Worm (Caenorhabditis elegans): ENCODE measurements around the gene asp-13.

Gene asp-13

DNA sequence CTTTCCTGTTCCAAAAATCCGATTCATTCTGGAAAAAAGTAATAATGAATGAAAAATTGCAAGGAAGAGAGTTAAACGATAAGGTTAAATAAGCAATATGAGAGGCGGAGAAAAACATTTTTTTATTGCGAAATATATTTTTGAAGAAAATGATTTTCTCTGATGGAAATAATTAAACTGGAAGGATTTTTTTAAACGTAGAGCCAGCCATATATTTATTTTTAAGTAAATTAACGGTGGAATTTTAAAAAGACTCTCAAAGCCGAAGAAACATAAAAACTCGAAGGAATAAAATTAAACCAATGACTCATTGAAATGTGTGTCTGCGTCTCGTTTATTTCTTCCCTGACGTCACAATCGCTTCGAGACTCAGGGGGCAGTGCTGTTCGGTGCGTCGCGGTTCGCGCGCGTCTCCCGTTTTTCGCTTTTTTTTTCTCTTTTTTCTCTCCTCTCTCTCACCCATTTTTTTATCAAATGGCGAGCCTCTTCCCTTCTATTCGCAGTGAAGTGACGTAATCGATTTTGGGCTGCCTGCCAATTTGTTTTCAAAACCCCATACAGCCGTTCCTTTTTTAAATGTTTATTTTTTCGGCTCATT, 36.8 kb downstream of the asp-13 start, which contains the start of gene vps-60 (continued):
- TF ChIP-seq php-3 (GFP tag; IDR thresholded peaks at IDR 0.05) (0 out of 2 replicates have a peak, but pooled peaks have one; percentile 58), ceh-32 (tag; optimal IDR thresholded peaks at IDR 0.05; ENCODE audit: poor library complexity) (no peak), nhr-10 (tag; optimal IDR thresholded peaks at IDR 0.05) (peak; percentile 86), ces-1 (GFP tag; optimal IDR thresholded peaks at IDR 0.05) (peak; percentile 35), snpc-4 (tag; optimal IDR thresholded peaks at IDR 0.05) (peak; percentile 18), aly-2 (tag; optimal IDR thresholded peaks at IDR 0.05) (no peak), skn-1 (tag; optimal IDR thresholded peaks at IDR 0.05) (no peak), F37D6.2 (tag; optimal IDR thresholded peaks at IDR 0.05) (peak; percentile 69), dpl-1 (GFP tag; optimal IDR thresholded peaks at IDR 0.05) (peak; percentile 82), spr-3 (GFP tag; optimal IDR thresholded peaks at IDR 0.05) (no peak), lsy-2 (tag; optimal IDR thresholded peaks at IDR 0.05) (peak; percentile 43 to 92), dmd-9 (GFP tag; IDR thresholded peaks at IDR 0.05) (no peak), aha-1 (tag) (peak; percentile 99), mep-1 (tag; optimal IDR thresholded peaks at IDR 0.05) (peak; percentile 95), vab-7 (GFP tag; IDR thresholded peaks at IDR 0.05) (peak; percentile 56), jun-1 (tag; optimal IDR thresholded peaks at IDR 0.05) (peak; percentile 90), daf-8 (GFP tag; IDR thresholded peaks at IDR 0.05) (no peak), F49E8.2 (tag; optimal IDR thresholded peaks at IDR 0.05; ENCODE audit: borderline replicate concordance) (no peak), D1046.2 (GFP tag; IDR thresholded peaks at IDR 0.05) (no peak), egl-43 (GFP tag; IDR thresholded peaks at IDR 0.05) (peak; percentile 74; the same call in 1 of the 2 replicates), ceh-82 (tag; optimal IDR thresholded peaks at IDR 0.05) (no peak), lin-38 (GFP tag; IDR thresholded peaks at IDR 0.05) (peak; percentile 77), hif-1 (tag; optimal IDR thresholded peaks at IDR 0.05) (peak; percentile 37 to 88), zag-1 (tag; optimal IDR thresholded peaks at IDR 0.05) (no peak), T20F7.1 (GFP tag; optimal IDR thresholded peaks at IDR 0.05) (peak; percentile 84), zip-2 (tag; optimal IDR thresholded peaks at IDR 0.05) (peak; percentile 60), egl-27 (tag; optimal IDR thresholded peaks at IDR 0.05) (no peak), pqm-1 (tag; optimal IDR thresholded peaks at IDR 0.05) (peak; percentile 23), zfp-2 (tag; optimal IDR thresholded peaks at IDR 0.05) (peak; percentile 70), mxl-2 (GFP tag; conservative IDR thresholded peaks at IDR 0.05) (0 out of 2 replicates have a peak, but pooled peaks have one; percentile 15), ama-1 (optimal IDR thresholded peaks at IDR 0.05) (peak; percentile 50), sdz-12 (GFP tag; optimal IDR thresholded peaks at IDR 0.05) (peak; percentile 30), daf-16 (GFP tag; optimal IDR thresholded peaks at IDR 0.05) (peak; percentile 26 to 53), daf-16 (tag; optimal IDR thresholded peaks at IDR 0.05) (peak; percentile 91), tra-1 (GFP tag; IDR thresholded peaks at IDR 0.05) (peak; percentile 95), nhr-76 (tag; optimal IDR thresholded peaks at IDR 0.05) (peak; percentile 8), dve-1 (tag; optimal IDR thresholded peaks at IDR 0.05; ENCODE audit: insufficient read depth) (peak; percentile 98), nhr-11 (tag; optimal IDR thresholded peaks at IDR 0.05) (peak; percentile 93), lin-13 (GFP tag; optimal IDR thresholded peaks at IDR 0.05) (peak; percentile 81), nhr-111 (GFP tag; optimal IDR thresholded peaks at IDR 0.05) (no peak), nhr-42 (GFP tag; IDR thresholded peaks at IDR 0.05) (peak; percentile 77; the same call in 1 of the 2 replicates), dmd-6 (GFP tag; IDR thresholded peaks at IDR 0.05) (peak; percentile 98), ZK546.5 (tag; optimal IDR thresholded peaks at IDR 0.05) (no peak), T26A8.4 (GFP tag; IDR thresholded peaks at IDR 0.05) (peak; percentile 85), Y48G9A.11 (GFP tag; IDR thresholded peaks at IDR 0.05) (peak; percentile 54; the same call in 1 of the 2 replicates), set-16 (GFP tag; IDR thresholded peaks at IDR 0.05) (peak; percentile 84), pha-4 (GFP tag; IDR thresholded peaks at IDR 0.05) (peak; percentile 92), pha-4 (tag; optimal IDR thresholded peaks at IDR 0.05) (no peak), snpc-1.2 (GFP tag; IDR thresholded peaks at IDR 0.05) (no peak), cey-2 (tag; optimal IDR thresholded peaks at IDR 0.05; ENCODE audit: borderline replicate concordance, insufficient read depth) (peak; percentile 21), zfp-3 (GFP tag; conservative IDR thresholded peaks at IDR 0.05) (peak; percentile 55; the same call in 1 of the 2 replicates)
